Fruit fly (Drosophila melanogaster) whole organism, embryonic: ENCODE results near the gene CG43338.

ENCODE experiments used
- BEAF-32 ChIP-seq: fragments of 200-800 bp; sonication (Bioruptor generic); optimal IDR thresholded peaks from 3 replicates; lab custom pipeline; 2017; ENCODE audit warnings: missing biosample characterization, missing genetic modification characterization, mild to moderate bottlenecking, moderate library complexity, missing genetic modification reagents
- Blimp-1 ChIP-seq: fragments of 200-800 bp; sonication (Bioruptor generic); optimal IDR thresholded peaks from 3 replicates; lab custom pipeline; 2018; ENCODE audit warnings: missing biosample characterization, missing genetic modification characterization, mild to moderate bottlenecking, moderate library complexity, missing genetic modification reagents
- BtbVII ChIP-seq: fragments of 200-800 bp; sonication (Bioruptor generic); optimal IDR thresholded peaks from 3 replicates; lab custom pipeline; 2017; ENCODE audit warnings: missing biosample characterization, mild to moderate bottlenecking, missing genetic modification characterization
- CG10209 ChIP-seq: fragments of 200-800 bp; sonication (Bioruptor generic); optimal IDR thresholded peaks from 3 replicates; lab custom pipeline; 2017; ENCODE audit warnings: missing biosample characterization, mild to moderate bottlenecking, missing genetic modification characterization, missing genetic modification reagents
- CG11456 ChIP-seq: fragments of 200-800 bp; sonication (Bioruptor generic); IDR thresholded peaks from 3 replicates; pipeline ENCODE4 v1.3.6; 2022; ENCODE audit warnings: missing biosample characterization, missing genetic modification characterization
- CG11504 ChIP-seq: fragments of 200-800 bp; sonication (Bioruptor generic); optimal IDR thresholded peaks from 3 replicates; lab custom pipeline; 2019; ENCODE audit warnings: missing biosample characterization, mild to moderate bottlenecking, missing genetic modification characterization, moderate library complexity
- CG1233 ChIP-seq: fragments of 200-800 bp; sonication (Bioruptor generic); optimal IDR thresholded peaks from 4 replicates; lab custom pipeline; 2018; ENCODE audit warnings: missing biosample characterization, mild to moderate bottlenecking, missing genetic modification characterization
- CG12659 ChIP-seq: fragments of 200-800 bp; sonication (Bioruptor generic); optimal IDR thresholded peaks from 3 replicates; lab custom pipeline; 2017; ENCODE audit warnings: mild to moderate bottlenecking, missing biosample characterization, missing genetic modification reagents, missing genetic modification characterization
- CG12769 ChIP-seq: fragments of 200-800 bp; sonication (Bioruptor generic); optimal IDR thresholded peaks from 2 replicates; lab custom pipeline; 2019; ENCODE audit warnings: missing biosample characterization, mild to moderate bottlenecking, missing genetic modification characterization, moderate library complexity
- CG14710 ChIP-seq: fragments of 200-800 bp; sonication (Bioruptor generic); optimal IDR thresholded peaks from 3 replicates; lab custom pipeline; 2019; ENCODE audit warnings: missing biosample characterization, mild to moderate bottlenecking, missing genetic modification characterization, moderate library complexity
- CG2116 ChIP-seq: fragments of 200-800 bp; sonication (Bioruptor generic); optimal IDR thresholded peaks from 3 replicates; lab custom pipeline; 2018; ENCODE audit warnings: missing biosample characterization, mild to moderate bottlenecking, missing genetic modification characterization
- CG2875 ChIP-seq: fragments of 200-800 bp; sonication (Bioruptor generic); optimal IDR thresholded peaks from 2 replicates; lab custom pipeline; 2017; ENCODE audit warnings: missing biosample characterization, mild to moderate bottlenecking, missing genetic modification characterization, missing genetic modification reagents
- CG33557 ChIP-seq: fragments of 200-800 bp; sonication (Bioruptor generic); optimal IDR thresholded peaks from 2 replicates; lab custom pipeline; 2019; ENCODE audit warnings: missing biosample characterization, mild to moderate bottlenecking, missing genetic modification characterization, moderate library complexity
- CG6683 ChIP-seq: fragments of 200-800 bp; sonication (Bioruptor generic); optimal IDR thresholded peaks from 2 replicates; lab custom pipeline; 2017; ENCODE audit warnings: missing biosample characterization, mild to moderate bottlenecking, missing genetic modification characterization, missing genetic modification reagents
- CG6765 ChIP-seq: fragments of 200-800 bp; sonication (Bioruptor generic); optimal IDR thresholded peaks from 3 replicates; lab custom pipeline; 2017; ENCODE audit warnings: missing biosample characterization, mild to moderate bottlenecking, missing genetic modification characterization
- CG8359 ChIP-seq: fragments of 200-800 bp; sonication (Bioruptor generic); optimal IDR thresholded peaks from 2 replicates; lab custom pipeline; 2017; ENCODE audit warnings: missing biosample characterization, mild to moderate bottlenecking, missing genetic modification characterization, borderline replicate concordance
- CG8765 ChIP-seq: fragments of 200-800 bp; sonication (Bioruptor generic); IDR thresholded peaks from 2 replicates; pipeline ENCODE4 v1.3.6; 2022; ENCODE audit warnings: missing biosample characterization, missing genetic modification characterization
- CG8944 ChIP-seq: fragments of 200-800 bp; sonication (Bioruptor generic); optimal IDR thresholded peaks from 3 replicates; lab custom pipeline; 2016; ENCODE audit warnings: missing biosample characterization, missing genetic modification characterization
- CG9797 ChIP-seq: fragments of 200-800 bp; sonication (Bioruptor generic); optimal IDR thresholded peaks from 3 replicates; lab custom pipeline; 2018; ENCODE audit warnings: missing biosample characterization, mild to moderate bottlenecking, missing genetic modification characterization
- CG9876 ChIP-seq: fragments of 200-800 bp; sonication (Bioruptor generic); optimal IDR thresholded peaks from 2 replicates; lab custom pipeline; 2016; ENCODE audit warnings: missing biosample characterization, missing genetic modification characterization
- Doc3 ChIP-seq: fragments of 200-800 bp; sonication (Bioruptor generic); IDR thresholded peaks from 3 replicates; pipeline ENCODE4 v1.3.6; 2022; ENCODE audit warnings: missing biosample characterization, missing genetic modification characterization; ENCODE audit not compliant: partially characterized antibody
- HHEX ChIP-seq: fragments of 200-800 bp; sonication (Bioruptor generic); optimal IDR thresholded peaks from 3 replicates; lab custom pipeline; 2017; ENCODE audit warnings: missing biosample characterization, mild to moderate bottlenecking, missing genetic modification characterization, missing genetic modification reagents
- Jarid2 ChIP-seq: fragments of 200-800 bp; sonication (Bioruptor generic); optimal IDR thresholded peaks from 3 replicates; lab custom pipeline; 2017; ENCODE audit warnings: mild to moderate bottlenecking, missing biosample characterization, missing genetic modification reagents, missing genetic modification characterization
- Meics ChIP-seq: fragments of 200-800 bp; sonication (Bioruptor generic); optimal IDR thresholded peaks from 2 replicates; lab custom pipeline; 2017; ENCODE audit warnings: missing biosample characterization, mild to moderate bottlenecking, missing genetic modification characterization
- Nf-YB ChIP-seq: fragments of 200-800 bp; sonication (Bioruptor generic); optimal IDR thresholded peaks from 3 replicates; lab custom pipeline; 2019; ENCODE audit warnings: missing biosample characterization, mild to moderate bottlenecking, missing genetic modification characterization, moderate library complexity
- Opbp ChIP-seq: fragments of 200-800 bp; sonication (Bioruptor generic); IDR thresholded peaks from 3 replicates; pipeline ENCODE4 v1.3.6; 2022; ENCODE audit warnings: missing biosample characterization, missing genetic modification characterization; ENCODE audit not compliant: partially characterized antibody
- Rx ChIP-seq: fragments of 200-800 bp; sonication (Bioruptor generic); IDR thresholded peaks from 2 replicates; pipeline ENCODE4 v1.3.6; 2022; ENCODE audit warnings: missing biosample characterization, missing genetic modification characterization
- Vsx1 ChIP-seq: fragments of 200-800 bp; sonication (Bioruptor generic); optimal IDR thresholded peaks from 2 replicates; lab custom pipeline; 2017; ENCODE audit warnings: missing biosample characterization, mild to moderate bottlenecking, missing genetic modification characterization, missing genetic modification reagents
- al ChIP-seq: fragments of 200-800 bp; sonication (Bioruptor generic); IDR thresholded peaks from 2 replicates; pipeline ENCODE4 v1.3.6; 2022; ENCODE audit warnings: missing biosample characterization, missing genetic modification characterization
- ato ChIP-seq: fragments of 200-800 bp; sonication (Bioruptor generic); IDR thresholded peaks from 2 replicates; pipeline ENCODE4 v1.3.6; 2022; ENCODE audit warnings: missing biosample characterization, missing genetic modification characterization; ENCODE audit not compliant: partially characterized antibody
- da ChIP-seq: fragments of 200-800 bp; sonication (Bioruptor generic); optimal IDR thresholded peaks from 2 replicates; lab custom pipeline; 2016; ENCODE audit warnings: missing biosample characterization, missing genetic modification characterization
- danr ChIP-seq: fragments of 200-800 bp; sonication (Bioruptor generic); IDR thresholded peaks from 2 replicates; pipeline ENCODE4 v1.3.6; 2022; ENCODE audit warnings: missing biosample characterization, missing genetic modification characterization
- dm ChIP-seq: fragments of 200-800 bp; sonication (Bioruptor generic); optimal IDR thresholded peaks from 3 replicates; lab custom pipeline; 2016; ENCODE audit warnings: missing biosample characterization, missing genetic modification characterization
- fd96Cb ChIP-seq: fragments of 200-800 bp; sonication (Bioruptor generic); optimal IDR thresholded peaks from 2 replicates; lab custom pipeline; 2018; ENCODE audit warnings: missing biosample characterization, mild to moderate bottlenecking, missing genetic modification characterization, moderate library complexity
- gce ChIP-seq: fragments of 200-800 bp; sonication (Bioruptor generic); IDR thresholded peaks from 3 replicates; pipeline ENCODE4 v1.3.6; 2022; ENCODE audit warnings: missing biosample characterization, missing genetic modification characterization
- gsb-n ChIP-seq: fragments of 200-800 bp; sonication (Bioruptor generic); optimal IDR thresholded peaks from 3 replicates; lab custom pipeline; 2018; ENCODE audit warnings: missing biosample characterization, mild to moderate bottlenecking, missing genetic modification characterization
- hb ChIP-seq: fragments of 200-800 bp; sonication (Bioruptor generic); IDR thresholded peaks from 3 replicates; pipeline ENCODE4 v1.3.6; 2022; ENCODE audit warnings: missing biosample characterization, missing genetic modification characterization; ENCODE audit not compliant: partially characterized antibody
- ind ChIP-seq: fragments of 200-800 bp; sonication (Bioruptor generic); optimal IDR thresholded peaks from 3 replicates; lab custom pipeline; 2016; ENCODE audit warnings: missing biosample characterization, missing genetic modification characterization
- inv ChIP-seq: fragments of 200-800 bp; sonication (Bioruptor generic); IDR thresholded peaks from 2 replicates; pipeline ENCODE4 v1.3.6; 2022; ENCODE audit warnings: missing biosample characterization, missing genetic modification characterization; ENCODE audit not compliant: partially characterized antibody
- lbe ChIP-seq: fragments of 200-800 bp; sonication (Bioruptor generic); optimal IDR thresholded peaks from 2 replicates; lab custom pipeline; 2016; ENCODE audit warnings: missing biosample characterization, mild to moderate bottlenecking, missing genetic modification characterization
- luna ChIP-seq: fragments of 200-800 bp; sonication (Bioruptor generic); optimal IDR thresholded peaks from 2 replicates; lab custom pipeline; 2016; ENCODE audit warnings: missing biosample characterization, missing genetic modification characterization
- maf-S ChIP-seq: fragments of 200-800 bp; sonication (Bioruptor generic); optimal IDR thresholded peaks from 2 replicates; lab custom pipeline; 2016; ENCODE audit warnings: missing biosample characterization, missing genetic modification characterization
- nerfin-1 ChIP-seq: fragments of 200-800 bp; sonication (Bioruptor generic); optimal IDR thresholded peaks from 3 replicates; lab custom pipeline; 2019; ENCODE audit warnings: missing biosample characterization, mild to moderate bottlenecking, missing genetic modification characterization, moderate library complexity
- nmo ChIP-seq: fragments of 200-800 bp; sonication (Bioruptor generic); optimal IDR thresholded peaks from 2 replicates; lab custom pipeline; 2018; ENCODE audit warnings: missing biosample characterization, mild to moderate bottlenecking, missing genetic modification characterization, moderate library complexity
- ranshi ChIP-seq: fragments of 200-800 bp; sonication (Bioruptor generic); IDR thresholded peaks from 2 replicates; pipeline ENCODE4 v1.3.6; 2022; ENCODE audit warnings: missing biosample characterization, missing genetic modification characterization
- run ChIP-seq: fragments of 200-800 bp; sonication (Bioruptor generic); optimal IDR thresholded peaks from 3 replicates; lab custom pipeline; 2018; ENCODE audit warnings: missing biosample characterization, mild to moderate bottlenecking, missing genetic modification characterization
- sna ChIP-seq: fragments of 200-800 bp; sonication (Bioruptor generic); IDR thresholded peaks from 2 replicates; pipeline ENCODE4 v1.3.6; 2022; ENCODE audit warnings: missing biosample characterization, missing genetic modification characterization; ENCODE audit not compliant: partially characterized antibody
- toy ChIP-seq: fragments of 200-800 bp; sonication (Bioruptor generic); IDR thresholded peaks from 2 replicates; pipeline ENCODE4 v1.3.6; 2022; ENCODE audit warnings: missing biosample characterization, missing genetic modification characterization
- unpg ChIP-seq: fragments of 200-800 bp; sonication (Bioruptor generic); optimal IDR thresholded peaks from 3 replicates; lab custom pipeline; 2018; ENCODE audit warnings: missing biosample characterization, mild to moderate bottlenecking, missing genetic modification characterization, moderate library complexity

The CG43338 gene

dm6 chr2L:18653328-18653675 is 17.7 kb downstream of the CG43338 start (continued):
- TF ChIP-seq CG33557 (GFP tag; lab: Kevin White, UChicago) (no peak), Meics (GFP tag; lab: Kevin White, UChicago) (peak; percentile 44), CG6683 (GFP tag; lab: Kevin White, UChicago) (no peak), run (tag; lab: Kevin White, UChicago) (peak; percentile 2), HHEX (GFP tag; lab: Kevin White, UChicago) (peak; percentile 45), Vsx1 (GFP tag; lab: Kevin White, UChicago) (no peak), al (GFP tag; lab: Robert Waterston, UW) (no peak), CG12769 (tag; lab: Kevin White, UChicago) (peak; percentile 73), Doc3 (GFP tag; lab: Robert Waterston, UW) (no peak), CG11504 (tag; lab: Kevin White, UChicago) (peak; percentile 64), Nf-YB (GFP tag; lab: Kevin White, UChicago) (peak; percentile 3), CG1233 (GFP tag; lab: Kevin White, UChicago) (peak; percentile 71), ranshi (peak; percentile 56; the same call in 1 of the 2 replicates), sna (GFP tag; lab: Robert Waterston, UW) (no peak), da (GFP tag; lab: Kevin White, UChicago) (no peak), gsb-n (peak; percentile 70), CG9797 (GFP tag; lab: Kevin White, UChicago) (no peak), CG12659 (peak; percentile 36), CG8765 (GFP tag; lab: Robert Waterston, UW) (peak; percentile 55; the same call in 1 of the 2 replicates), CG2875 (GFP tag; lab: Kevin White, UChicago) (peak; percentile 69), CG9876 (GFP tag; lab: Kevin White, UChicago) (no peak), nmo (GFP tag; lab: Kevin White, UChicago) (peak; percentile 90), CG6765 (GFP tag; lab: Kevin White, UChicago) (no peak), dm (no peak), danr (GFP tag; lab: Robert Waterston, UW) (no peak; the same call in 1 of the 2 replicates), Jarid2 (GFP tag; lab: Kevin White, UChicago) (no peak), CG8359 (GFP tag; lab: Kevin White, UChicago) (peak; percentile 51), BEAF-32 (GFP tag; lab: Kevin White, UChicago) (no peak), hb (GFP tag; lab: Robert Waterston, UW) (no peak), BtbVII (peak; percentile 9), inv (no peak), CG14710 (tag; lab: Kevin White, UChicago) (peak; percentile 89), maf-S (GFP tag; lab: Kevin White, UChicago) (peak; percentile 15), gce (GFP tag; lab: Robert Waterston, UW) (peak; percentile 76; the same call in 2 of the 3 replicates), Blimp-1 (GFP tag; lab: Kevin White, UChicago) (peak; percentile 86), ind (GFP tag; lab: Kevin White, UChicago) (peak; percentile 77), ato (no peak), unpg (GFP tag; lab: Kevin White, UChicago) (peak; percentile 48), toy (no peak), lbe (GFP tag; lab: Kevin White, UChicago) (peak; percentile 92), CG8944 (peak; percentile 27), luna (GFP tag; lab: Kevin White, UChicago) (no peak), Opbp (GFP tag; lab: Robert Waterston, UW) (no peak), CG2116 (GFP tag; lab: Kevin White, UChicago) (peak; percentile 10), Rx (GFP tag; lab: Robert Waterston, UW) (peak; percentile 73), fd96Cb (tag; lab: Kevin White, UChicago) (peak; percentile 79), CG11456 (GFP tag; lab: Robert Waterston, UW) (peak; percentile 71; the same call in 2 of the 3 replicates), CG10209 (peak; percentile 12), nerfin-1 (tag; lab: Kevin White, UChicago) (peak; percentile 65)
